Worm (Caenorhabditis elegans) whole organism, L1 larva: ENCODE results near the gene C03F11.4.

Experiments used
- C04F5.9 ChIP-seq: sonication (generic microtip); optimal IDR thresholded peaks from 2 replicates; lab custom pipeline; 2016; ENCODE audit warnings: missing genetic modification characterization, missing compliant biosample characterization
- aha-1 ChIP-seq: fragments of 150-350 bp; optimal IDR thresholded peaks from 2 replicates; lab custom pipeline; 2014; ENCODE audit warnings: missing biosample characterization, missing genetic modification characterization
- aly-2 ChIP-seq: fragments of 150-350 bp; optimal IDR thresholded peaks from 2 replicates; lab custom pipeline; 2014; ENCODE audit warnings: missing biosample characterization, missing genetic modification characterization
- ama-1 ChIP-seq: fragments of 150-350 bp; optimal IDR thresholded peaks from 2 replicates; lab custom pipeline; 2014
- ceh-63 ChIP-seq: fragments of 200-800 bp; sonication (Bioruptor generic); optimal IDR thresholded peaks from 2 replicates; lab custom pipeline; 2018; ENCODE audit warnings: mild to moderate bottlenecking, missing genetic modification characterization, missing compliant biosample characterization
- ceh-8 ChIP-seq: fragments of 200-800 bp; sonication (Bioruptor generic); optimal IDR thresholded peaks from 2 replicates; lab custom pipeline; 2018; ENCODE audit warnings: mild to moderate bottlenecking, missing genetic modification characterization, moderate library complexity, missing compliant biosample characterization
- ceh-88 ChIP-seq: fragments of 200-800 bp; sonication (Bioruptor generic); IDR thresholded peaks from 2 replicates; pipeline ENCODE4 v1.3.6; 2022; ENCODE audit warnings: missing genetic modification characterization, missing compliant biosample characterization
- dpl-1 ChIP-seq, 3 experiments: fragments of 150-350 bp in 2 of 3; sonication (generic microtip) in 1 of 3; optimal IDR thresholded peaks; 2 replicates each; lab custom pipeline; 2014 to 2017; ENCODE audit warnings: missing biosample characterization in 3 of 3, missing genetic modification characterization in 3 of 3, missing genetic modification reagents in 3 of 3
- efl-1 ChIP-seq, 4 experiments: fragments of 150-350 bp; optimal IDR thresholded peaks in 3 of 4; peaks in 1 of 4; 1 replicate in 1 of 4; 2 replicates in 3 of 4; lab custom pipeline; 2014; ENCODE audit warnings: missing biosample characterization in 2 of 4, missing genetic modification characterization in 2 of 4, missing genetic modification reagents in 2 of 4
- elt-2 ChIP-seq: sonication (generic microtip); optimal IDR thresholded peaks from 2 replicates; lab custom pipeline; 2016; ENCODE audit warnings: missing genetic modification characterization, mild to moderate bottlenecking, inconsistent platforms, missing compliant biosample characterization, missing genetic modification reagents
- fkh-4 ChIP-seq: sonication (generic microtip); optimal IDR thresholded peaks from 2 replicates; lab custom pipeline; 2016; ENCODE audit warnings: missing compliant biosample characterization, missing genetic modification characterization, borderline replicate concordance
- fkh-8 ChIP-seq: sonication (generic microtip); optimal IDR thresholded peaks from 2 replicates; lab custom pipeline; 2016; ENCODE audit warnings: mild to moderate bottlenecking, missing genetic modification characterization, missing compliant biosample characterization
- fos-1 ChIP-seq: fragments of 150-350 bp; optimal IDR thresholded peaks from 2 replicates; lab custom pipeline; 2014; ENCODE audit warnings: missing biosample characterization, missing genetic modification characterization
- hlh-4 ChIP-seq: sonication (generic microtip); optimal IDR thresholded peaks from 2 replicates; lab custom pipeline; 2016; ENCODE audit warnings: mild to moderate bottlenecking, missing genetic modification characterization, missing compliant biosample characterization
- hpl-2 ChIP-seq: fragments of 150-350 bp; optimal IDR thresholded peaks from 2 replicates; lab custom pipeline; 2014; ENCODE audit warnings: missing biosample characterization, missing genetic modification reagents, missing genetic modification characterization
- irx-1 ChIP-seq: sonication (generic microtip); optimal IDR thresholded peaks from 2 replicates; lab custom pipeline; 2016; ENCODE audit warnings: missing genetic modification characterization, missing compliant biosample characterization
- isw-1 ChIP-seq: fragments of 200-800 bp; sonication (Bioruptor generic); IDR thresholded peaks from 2 replicates; pipeline ENCODE4 v1.3.6; 2022; ENCODE audit warnings: missing genetic modification characterization, missing compliant biosample characterization
- jun-1 ChIP-seq: fragments of 150-350 bp; optimal IDR thresholded peaks from 2 replicates; lab custom pipeline; 2014; ENCODE audit warnings: missing biosample characterization, missing genetic modification reagents, missing genetic modification characterization
- lin-14 ChIP-seq: fragments of 200-800 bp; sonication (Bioruptor generic); optimal IDR thresholded peaks from 2 replicates; lab custom pipeline; 2018; ENCODE audit warnings: mild to moderate bottlenecking, missing genetic modification characterization, moderate library complexity, missing compliant biosample characterization
- lin-15B ChIP-seq: fragments of 150-350 bp; sonication (generic microtip); optimal IDR thresholded peaks from 3 replicates; lab custom pipeline; 2014; ENCODE audit warnings: missing biosample characterization, missing genetic modification characterization
- lin-39 ChIP-seq: fragments of 150-350 bp; optimal IDR thresholded peaks from 2 replicates; lab custom pipeline; 2014; ENCODE audit warnings: missing biosample characterization, missing genetic modification reagents, missing genetic modification characterization
- mef-2 ChIP-seq: fragments of 150-350 bp; optimal IDR thresholded peaks from 2 replicates; lab custom pipeline; 2014; ENCODE audit warnings: missing biosample characterization, missing genetic modification characterization
- mep-1 ChIP-seq: fragments of 150-350 bp; optimal IDR thresholded peaks from 2 replicates; lab custom pipeline; 2014; ENCODE audit warnings: missing biosample characterization, missing genetic modification characterization
- nhr-11 ChIP-seq: fragments of 150-350 bp; optimal IDR thresholded peaks from 2 replicates; lab custom pipeline; 2014; ENCODE audit warnings: missing biosample characterization, missing genetic modification characterization
- nhr-12 ChIP-seq: sonication (generic microtip); optimal IDR thresholded peaks from 2 replicates; lab custom pipeline; 2017; ENCODE audit warnings: missing biosample characterization, missing genetic modification characterization
- nhr-28 ChIP-seq: fragments of 150-350 bp; optimal IDR thresholded peaks from 2 replicates; lab custom pipeline; 2014; ENCODE audit warnings: missing biosample characterization, missing genetic modification characterization
- nhr-47 ChIP-seq: sonication (generic microtip); optimal IDR thresholded peaks from 2 replicates; lab custom pipeline; 2016; ENCODE audit warnings: mild to moderate bottlenecking, missing genetic modification characterization, moderate library complexity, missing compliant biosample characterization
- nhr-71 ChIP-seq: sonication (generic microtip); optimal IDR thresholded peaks from 2 replicates; lab custom pipeline; 2016; ENCODE audit warnings: mild to moderate bottlenecking, missing genetic modification characterization, moderate library complexity, missing compliant biosample characterization
- nhr-84 ChIP-seq: sonication (generic microtip); optimal IDR thresholded peaks from 2 replicates; lab custom pipeline; 2017; ENCODE audit warnings: missing biosample characterization, missing genetic modification characterization
- nhr-85 ChIP-seq: sonication (generic microtip); peaks from one replicate; lab custom pipeline; 2016; ENCODE audit warnings: missing genetic modification characterization, inconsistent platforms, missing compliant biosample characterization
- pag-3 ChIP-seq: sonication (generic microtip); optimal IDR thresholded peaks from 2 replicates; lab custom pipeline; 2017; ENCODE audit warnings: missing genetic modification characterization, mild to moderate bottlenecking, missing compliant biosample characterization, antibody characterized with exemption, borderline replicate concordance; ENCODE audit not compliant: insufficient read depth
- pqm-1 ChIP-seq: sonication (generic microtip); optimal IDR thresholded peaks from 3 replicates; lab custom pipeline; 2017; ENCODE audit warnings: missing biosample characterization, missing genetic modification characterization
- snpc-4 ChIP-seq: fragments of 150-350 bp; optimal IDR thresholded peaks from 2 replicates; lab custom pipeline; 2014; ENCODE audit warnings: missing biosample characterization, missing genetic modification characterization
- sox-4 ChIP-seq: sonication (generic microtip); optimal IDR thresholded peaks from 2 replicates; lab custom pipeline; 2016; ENCODE audit warnings: missing genetic modification characterization, missing compliant biosample characterization
- swsn-7 ChIP-seq: sonication (generic microtip); optimal IDR thresholded peaks from 2 replicates; lab custom pipeline; 2016; ENCODE audit warnings: missing genetic modification characterization, missing compliant biosample characterization
- tbx-2 ChIP-seq: sonication (generic microtip); optimal IDR thresholded peaks from 2 replicates; lab custom pipeline; 2016; ENCODE audit warnings: missing genetic modification characterization, missing compliant biosample characterization
- tlp-1 ChIP-seq: fragments of 150-350 bp; optimal IDR thresholded peaks from 2 replicates; lab custom pipeline; 2014; ENCODE audit warnings: missing biosample characterization, missing genetic modification characterization
- unc-30 ChIP-seq: sonication (generic microtip); optimal IDR thresholded peaks from 2 replicates; lab custom pipeline; 2017; ENCODE audit warnings: missing biosample characterization, missing genetic modification characterization
- unc-86 ChIP-seq: sonication (generic microtip); optimal IDR thresholded peaks from 2 replicates; lab custom pipeline; 2016; ENCODE audit warnings: missing genetic modification characterization, missing compliant biosample characterization
- vab-15 ChIP-seq: sonication (generic microtip); optimal IDR thresholded peaks from 2 replicates; lab custom pipeline; 2017; ENCODE audit warnings: missing genotype, mild to moderate bottlenecking, missing genetic modification characterization, missing compliant biosample characterization
- xbp-1 ChIP-seq: sonication (generic microtip); optimal IDR thresholded peaks from 2 replicates; lab custom pipeline; 2016; ENCODE audit warnings: missing genetic modification characterization, missing compliant biosample characterization
- zag-1 ChIP-seq: fragments of 150-350 bp; optimal IDR thresholded peaks from 2 replicates; lab custom pipeline; 2014; ENCODE audit warnings: missing biosample characterization, missing genetic modification characterization

The C03F11.4 gene

DNA sequence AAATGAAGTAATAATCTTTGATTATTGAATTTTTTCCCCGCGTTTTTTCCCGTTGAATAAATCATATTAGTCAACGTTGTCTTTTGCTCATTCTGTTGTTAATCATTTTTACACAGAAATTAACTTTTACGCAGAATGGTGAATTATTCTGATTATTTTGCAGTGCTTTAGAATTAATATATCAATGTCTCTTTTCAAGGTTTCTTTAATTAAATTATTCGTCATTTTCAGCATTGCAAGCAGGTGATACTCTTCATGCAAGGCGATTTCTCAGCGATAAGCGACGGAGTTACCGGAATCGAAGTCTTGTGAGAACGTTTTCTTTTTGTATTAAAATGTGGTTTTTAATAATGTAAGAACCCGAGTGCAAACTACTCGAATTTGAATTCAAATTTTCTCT lies 18.6 kb downstream of the C03F11.4 start:
- TF ChIP-seq fos-1 (tag; lab: Kevin White, UChicago) (no peak), sox-4 (tag; lab: Kevin White, UChicago) (peak; percentile 38), vab-15 (tag; lab: Kevin White, UChicago) (no peak), nhr-85 (tag; lab: Kevin White, UChicago) (no peak), lin-15B (tag; lab: Kevin White, UChicago) (no peak), aha-1 (tag; lab: Kevin White, UChicago) (no peak), nhr-47 (peak; percentile 65), nhr-11 (tag; lab: Kevin White, UChicago) (peak; percentile 30), elt-2 (tag; lab: Kevin White, UChicago) (no peak), ceh-88 (GFP tag; lab: Robert Waterston, UW) (no peak), nhr-28 (no peak), ama-1 (lab: Kevin White, UChicago) (no peak), nhr-84 (tag; lab: Kevin White, UChicago) (no peak), hlh-4 (tag; lab: Kevin White, UChicago) (peak; percentile 86), dpl-1 (GFP tag; optimal IDR thresholded peaks at IDR 0.05; lab: Kevin White, UChicago) (no peak), swsn-7 (tag; lab: Kevin White, UChicago) (peak; percentile 12), ceh-8 (GFP tag; lab: Kevin White, UChicago) (peak; percentile 49), zag-1 (tag; lab: Kevin White, UChicago) (no peak), nhr-71 (peak; percentile 74), jun-1 (no peak), mef-2 (tag; lab: Kevin White, UChicago) (no peak), fkh-4 (no peak), mep-1 (peak; percentile 1), snpc-4 (no peak), fkh-8 (tag; lab: Kevin White, UChicago) (peak; percentile 88), isw-1 (GFP tag; lab: Robert Waterston, UW) (no peak), nhr-12 (no peak), efl-1 (optimal IDR thresholded peaks at IDR 0.05; lab: Kevin White, UChicago) (no peak), efl-1 (GFP tag; optimal IDR thresholded peaks at IDR 0.05 in 1 of 2; lab: Kevin White, UChicago) (peak in 1 of 2 experiments; percentile 33), pag-3 (tag; lab: Kevin White, UChicago) (no peak), lin-14 (GFP tag; lab: Kevin White, UChicago) (peak; percentile 53), unc-30 (no peak)
- TF ChIP-seq, all 84 proteins: peak for 11

DNA sequence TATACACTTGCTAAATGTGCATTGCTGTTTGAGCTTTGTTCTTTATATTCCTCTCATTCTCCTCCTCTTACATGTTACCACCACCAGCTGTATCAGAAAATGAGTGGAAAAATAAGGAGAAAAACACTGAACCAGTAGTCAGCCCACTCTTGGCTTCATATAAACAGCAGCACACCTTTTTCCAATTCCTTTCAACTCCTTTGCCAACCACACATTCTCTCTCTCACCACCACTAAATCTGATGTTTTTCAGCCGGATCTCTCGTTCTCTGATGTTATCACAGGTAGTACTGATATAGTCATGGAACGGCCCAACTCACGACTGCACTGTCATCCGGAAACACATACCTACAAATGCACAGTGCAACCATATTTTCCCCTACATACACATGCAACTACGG lies 19.7 kb downstream of the C03F11.4 start, which contains the start of gene kcnl-3:
TSS of gene kcnl-3 (plus strand) at position 301 of the 400 bp plus-strand sequence.
- TF ChIP-seq xbp-1, result no peak
- TF ChIP-seq isw-1 (GFP tag; lab: Robert Waterston, UW), result no peak
- TF ChIP-seq dpl-1 (GFP tag; optimal IDR thresholded peaks at IDR 0.05; lab: Kevin White, UChicago), result no peak
- no peak for TF ChIP-seq C04F5.9 (tag; lab: Kevin White, UChicago)
- TF ChIP-seq unc-86 (tag; lab: Kevin White, UChicago), result no peak
- no peak for TF ChIP-seq ceh-63 (GFP tag; lab: Kevin White, UChicago)
- no peak for TF ChIP-seq hlh-4 (tag; lab: Kevin White, UChicago)
- TF ChIP-seq aly-2, result no peak
- TF ChIP-seq fos-1 (tag; lab: Kevin White, UChicago), result no peak
- TF ChIP-seq lin-15B (tag; lab: Kevin White, UChicago), result no peak
- TF ChIP-seq pag-3 (tag; lab: Kevin White, UChicago), result no peak
- TF ChIP-seq pqm-1 (tag; lab: Kevin White, UChicago), result no peak
- TF ChIP-seq tbx-2 (tag; lab: Kevin White, UChicago), result no peak
- no peak for TF ChIP-seq irx-1 (tag; lab: Kevin White, UChicago)
- no peak for TF ChIP-seq tlp-1
- no peak for TF ChIP-seq hpl-2 (GFP tag; lab: Kevin White, UChicago)
- no peak for TF ChIP-seq lin-39
- TF ChIP-seq, all 84 proteins: peak for 0
